Worm (Caenorhabditis elegans) whole organism, L4/young adult: ENCODE results near the gene sel-1.

Experiments used
- W03F9.2 ChIP-seq: fragments of 150-350 bp; optimal IDR thresholded peaks from 2 replicates; lab custom pipeline; 2014; ENCODE audit warnings: missing biosample characterization, missing genetic modification characterization
- dao-5 ChIP-seq: sonication (generic microtip); optimal IDR thresholded peaks from 2 replicates; lab custom pipeline; 2016; ENCODE audit warnings: missing genotype, missing genetic modification characterization, moderate library complexity, missing compliant biosample characterization
- him-1 ChIP-seq: sonication (generic microtip); optimal IDR thresholded peaks from 2 replicates; lab custom pipeline; 2016; ENCODE audit warnings: missing genotype, missing genetic modification reagents, missing genetic modification characterization, missing compliant biosample characterization

sel-1 gene

DNA sequence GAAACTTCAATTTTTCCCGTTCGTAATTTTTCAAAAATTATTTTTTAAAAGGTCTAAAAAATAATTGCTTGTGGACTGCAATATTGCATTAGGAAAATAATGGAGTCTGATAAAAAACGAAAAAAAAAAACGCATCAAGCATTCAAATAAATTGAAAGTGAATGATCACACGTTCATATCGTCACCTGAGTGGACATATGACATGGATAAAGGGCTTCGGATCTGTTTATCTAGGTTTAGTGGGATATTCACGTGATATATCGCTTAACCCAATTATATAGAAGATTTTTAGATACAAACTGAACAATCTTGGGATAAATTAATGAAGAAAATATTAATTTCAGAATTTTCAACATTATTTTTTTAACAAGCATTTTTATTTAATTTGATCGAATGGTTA, 9.8 kb upstream of the sel-1 start:
- no peak for TF ChIP-seq him-1 (tag; lab: Kevin White, UChicago)
- no peak for TF ChIP-seq W03F9.2 (tag; lab: Kevin White, UChicago)
- no peak for TF ChIP-seq dao-5 (tag; lab: Kevin White, UChicago)

DNA sequence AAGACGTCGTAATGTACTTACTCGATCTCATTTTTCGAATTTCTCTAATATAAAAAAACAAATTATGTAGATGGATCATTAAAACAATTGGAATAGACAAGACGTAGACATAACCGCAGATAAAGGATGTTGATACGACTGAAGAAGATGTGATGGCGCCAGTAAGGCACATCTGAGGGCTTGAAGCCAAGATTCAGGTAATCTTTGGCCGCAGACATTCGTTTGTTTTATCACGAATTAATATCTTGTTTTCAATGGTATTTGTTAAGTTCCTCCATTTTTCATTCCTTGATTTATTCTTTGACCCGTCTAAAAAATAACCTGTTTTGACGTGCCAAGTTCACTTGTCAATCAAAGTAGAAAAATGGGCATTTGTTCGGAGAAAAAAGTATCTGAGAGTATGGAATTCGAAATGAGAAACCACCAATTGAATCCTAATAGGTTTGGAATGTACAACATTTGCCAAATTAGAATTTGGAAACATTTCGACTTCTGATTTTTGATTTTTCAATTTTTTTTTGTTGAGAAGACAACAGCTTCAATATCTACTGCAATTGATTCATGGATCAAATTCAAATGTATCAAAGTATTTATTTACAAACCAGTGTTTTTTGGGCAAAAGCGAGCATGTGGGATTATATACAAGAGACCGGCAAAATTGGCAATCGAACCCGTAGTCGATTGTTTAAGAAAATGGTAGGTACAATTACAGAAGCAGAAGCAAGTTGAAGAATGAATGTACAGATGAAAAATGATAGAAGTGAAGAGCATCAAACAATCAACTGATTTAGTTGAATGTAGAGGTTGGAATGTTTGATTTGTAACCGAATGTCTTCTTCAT, 8.7 kb upstream of the sel-1 start:
- no peak for TF ChIP-seq dao-5 (tag; lab: Kevin White, UChicago)

DNA sequence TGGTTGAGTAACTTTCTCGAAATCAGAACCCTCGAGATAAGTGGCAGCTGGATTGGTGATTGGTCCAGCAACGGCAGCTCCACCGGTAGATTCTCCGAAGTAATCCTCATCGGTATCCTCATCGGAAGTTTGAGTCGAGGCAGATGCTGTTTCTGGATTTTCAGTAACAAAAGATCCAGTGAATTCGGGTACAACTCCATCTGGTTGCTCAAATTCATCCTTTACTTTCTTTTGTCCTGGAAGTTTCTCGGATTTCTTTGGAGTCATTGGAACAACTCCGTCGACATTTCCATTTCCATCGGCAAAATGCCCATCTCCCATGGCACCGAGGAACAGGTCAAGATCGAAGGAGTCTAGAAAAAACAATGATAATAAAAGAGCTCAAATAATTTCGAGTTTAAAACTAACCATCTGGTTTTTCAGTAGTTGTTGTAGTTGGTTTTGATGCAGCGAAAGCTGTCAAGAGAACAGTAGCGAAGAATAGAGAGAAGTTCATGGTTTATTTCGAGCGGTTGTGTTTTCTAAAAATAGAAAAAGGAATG, 7.8 kb upstream of the sel-1 start, which contains the start of gene F45D3.4:
F45D3.4 (minus strand) TSS at position 521 of the 542 bp plus-strand sequence.
- no peak for TF ChIP-seq him-1 (tag; lab: Kevin White, UChicago)
- TF ChIP-seq W03F9.2 (tag; lab: Kevin White, UChicago): no peak
- no peak for TF ChIP-seq dao-5 (tag; lab: Kevin White, UChicago)

DNA sequence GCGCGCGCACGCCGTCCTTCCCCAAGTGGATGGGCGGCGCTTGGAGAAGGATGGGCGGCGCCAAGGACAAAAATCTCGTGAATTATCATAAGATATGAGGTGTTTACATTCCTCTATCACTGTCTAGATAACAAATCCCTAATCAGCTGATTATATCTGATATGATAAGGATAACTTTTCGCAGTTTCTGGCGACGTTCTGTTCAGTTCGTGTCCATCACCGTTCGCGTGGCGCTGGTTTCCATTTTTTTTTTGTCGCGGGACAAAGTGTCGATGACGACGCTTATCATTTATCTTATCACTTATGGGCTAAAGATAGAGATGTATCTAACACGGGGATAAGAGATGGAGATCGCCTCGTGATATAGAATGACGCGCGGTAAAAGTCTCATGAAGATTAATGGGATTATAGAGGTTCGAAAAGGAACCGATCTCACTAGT, 7.2 kb upstream of the sel-1 start:
- no peak for TF ChIP-seq W03F9.2 (tag; lab: Kevin White, UChicago)

DNA sequence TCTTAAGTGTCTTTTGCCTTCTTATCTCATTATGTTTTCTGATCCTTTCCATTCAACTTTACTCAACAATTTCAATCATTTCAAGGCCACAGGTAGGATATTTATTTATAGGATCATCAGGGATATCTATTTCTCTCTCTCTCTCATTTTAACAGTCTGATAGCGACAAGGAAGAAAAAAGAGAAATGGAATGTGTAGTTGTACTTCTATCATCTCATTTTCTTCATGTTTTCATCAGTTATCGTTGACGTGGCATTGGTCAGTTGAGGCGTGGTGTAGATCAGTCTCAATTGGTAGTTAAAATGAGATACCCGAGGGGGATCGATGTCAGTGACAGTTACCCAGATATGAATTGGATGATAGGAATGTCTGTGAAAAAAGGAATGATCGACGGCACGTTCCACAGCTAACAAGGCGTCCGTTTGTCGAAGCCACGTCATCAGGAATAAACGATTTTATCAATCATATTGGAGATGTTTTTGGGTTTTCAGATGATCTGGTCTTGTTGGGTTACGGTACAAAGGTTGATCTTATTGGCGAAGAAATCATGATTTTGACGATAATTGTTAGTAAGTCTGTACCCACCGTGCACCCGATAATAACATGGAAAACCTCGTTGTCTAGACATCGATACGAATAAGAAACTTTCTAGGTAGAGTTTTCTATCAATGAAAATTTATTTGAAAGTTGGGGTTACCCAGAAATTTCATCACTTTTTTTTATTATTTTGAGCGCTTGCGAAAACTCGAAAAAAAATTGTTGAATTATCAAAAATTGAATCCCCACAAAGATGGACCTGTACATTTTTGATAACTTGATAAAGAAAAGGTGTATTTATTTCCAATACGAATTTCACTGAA, 6.1 kb upstream of the sel-1 start:
- no peak for TF ChIP-seq dao-5 (tag; lab: Kevin White, UChicago)
- TF ChIP-seq him-1 (tag; lab: Kevin White, UChicago): no peak
- TF ChIP-seq W03F9.2 (tag; lab: Kevin White, UChicago): no peak

DNA sequence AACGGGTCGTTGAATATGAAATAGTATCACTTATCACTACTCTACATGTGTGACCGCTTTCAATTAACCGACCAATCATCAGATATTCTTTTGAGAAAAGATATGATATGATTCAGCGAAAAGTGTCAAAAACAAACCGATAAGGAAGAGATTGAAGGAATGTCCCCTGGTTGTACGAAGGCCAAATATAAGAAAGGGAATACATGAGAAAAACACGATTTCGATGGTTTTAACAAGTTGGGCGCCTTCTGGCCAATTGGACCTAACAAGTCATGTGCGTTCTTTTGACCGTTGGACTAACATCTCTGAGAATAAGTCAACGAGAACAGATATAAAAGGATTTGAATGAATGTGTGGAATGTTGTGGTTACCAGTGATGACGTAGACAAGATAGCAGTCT, 4.7 kb upstream of the sel-1 start:
- TF ChIP-seq him-1 (tag; lab: Kevin White, UChicago): no peak
- no peak for TF ChIP-seq W03F9.2 (tag; lab: Kevin White, UChicago)
- no peak for TF ChIP-seq dao-5 (tag; lab: Kevin White, UChicago)

ce11 chrV:12556904-12557303, 3.6 kb upstream of the sel-1 start:
- TF ChIP-seq him-1 (tag; lab: Kevin White, UChicago) (no peak), dao-5 (tag; lab: Kevin White, UChicago) (no peak), W03F9.2 (tag; lab: Kevin White, UChicago) (no peak)

ce11 chrV:12563187-12563586, 2.7 kb downstream of the sel-1 start, which contains the start of gene mrps-5:
Gene mrps-5, plus strand, starts transcription at chrV:12563487.
- no peak for TF ChIP-seq W03F9.2 (tag; lab: Kevin White, UChicago)
- no peak for TF ChIP-seq dao-5 (tag; lab: Kevin White, UChicago)
- TF ChIP-seq him-1 (tag; lab: Kevin White, UChicago): no peak

DNA sequence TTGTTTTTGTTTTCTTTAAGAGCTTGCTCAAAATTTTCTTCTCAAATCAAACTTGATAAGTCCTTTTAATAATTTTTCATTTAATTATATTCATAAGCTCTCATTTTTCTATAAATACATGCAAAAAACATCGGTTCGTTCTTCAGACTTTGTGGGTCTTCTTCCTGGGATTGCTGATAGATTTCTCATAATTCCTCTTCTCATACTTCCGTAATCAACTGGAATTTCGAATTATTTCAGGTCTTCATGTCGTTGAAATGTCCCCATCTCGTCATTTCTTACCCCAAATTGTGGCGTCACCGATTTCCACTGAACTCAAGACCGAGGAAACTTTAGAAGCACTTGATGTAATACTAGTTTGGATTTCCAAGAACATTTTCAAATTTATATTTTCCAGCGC, 4.4 kb downstream of the sel-1 start:
- no peak for TF ChIP-seq W03F9.2 (tag; lab: Kevin White, UChicago)
- no peak for TF ChIP-seq dao-5 (tag; lab: Kevin White, UChicago)

DNA sequence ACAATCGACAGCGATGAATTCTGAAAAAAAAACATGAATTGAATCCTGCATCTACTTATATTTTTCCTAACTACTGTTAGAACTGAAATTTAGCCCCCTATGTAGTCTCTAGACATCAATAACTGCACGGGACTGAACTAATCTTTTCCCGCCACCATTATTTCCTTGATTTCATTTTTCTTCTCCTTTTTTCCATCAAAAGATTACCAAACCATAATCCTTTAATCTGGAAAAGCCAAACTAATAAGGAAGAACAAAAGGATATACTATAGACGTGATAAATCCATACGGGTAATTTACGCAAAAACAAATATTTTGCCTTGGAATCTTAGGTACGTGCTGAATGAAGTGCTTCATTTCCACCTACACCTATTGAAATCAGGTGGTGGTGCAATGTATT, 6.8 kb downstream of the sel-1 start:
- no peak for TF ChIP-seq W03F9.2 (tag; lab: Kevin White, UChicago)
- no peak for TF ChIP-seq dao-5 (tag; lab: Kevin White, UChicago)
- no peak for TF ChIP-seq him-1 (tag; lab: Kevin White, UChicago)

DNA sequence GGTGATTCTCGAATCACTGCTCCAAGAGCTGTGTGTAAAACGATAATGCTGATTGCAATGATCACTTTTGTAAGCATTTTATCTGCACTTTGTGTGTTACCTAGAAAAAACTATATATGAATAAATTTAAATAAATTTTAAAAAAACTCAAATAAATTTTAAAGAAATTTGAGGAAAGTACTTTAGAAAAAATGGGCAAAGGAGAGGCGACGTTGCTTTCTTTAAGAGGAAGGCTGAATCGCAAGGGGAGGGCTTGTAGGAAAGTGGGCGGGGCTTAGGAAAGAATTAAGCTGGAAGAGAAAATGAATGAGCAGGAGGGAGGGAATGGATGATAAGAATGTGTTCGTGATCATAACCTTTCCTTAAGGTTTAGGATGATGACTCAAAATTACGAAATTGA, 7.3 kb downstream of the sel-1 start, which contains the start of gene E02A10.4:
E02A10.4 (minus strand) TSS at position 101 of the 400 bp plus-strand sequence.
- TF ChIP-seq him-1 (tag; lab: Kevin White, UChicago): no peak
- no peak for TF ChIP-seq W03F9.2 (tag; lab: Kevin White, UChicago)
- TF ChIP-seq dao-5 (tag; lab: Kevin White, UChicago): no peak

DNA sequence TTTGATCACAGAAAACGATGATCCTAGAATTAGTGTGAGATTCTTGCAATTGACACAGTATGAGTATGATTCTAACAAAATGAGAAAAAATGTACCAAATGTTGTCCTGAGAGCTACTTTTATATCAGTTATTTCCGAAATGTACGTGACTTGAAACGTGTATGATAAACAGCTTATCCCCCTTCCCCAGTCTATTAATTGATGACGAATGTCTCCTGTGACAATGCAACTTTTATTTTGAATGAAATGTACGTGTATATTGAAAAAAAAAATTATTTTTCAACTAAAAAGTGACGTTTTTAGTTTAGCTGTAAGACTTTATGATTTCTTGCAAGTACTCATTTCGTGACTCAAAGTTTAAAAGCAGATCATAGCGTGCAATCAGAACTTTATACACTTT, 9.7 kb downstream of the sel-1 start:
- no peak for TF ChIP-seq W03F9.2 (tag; lab: Kevin White, UChicago)

DNA sequence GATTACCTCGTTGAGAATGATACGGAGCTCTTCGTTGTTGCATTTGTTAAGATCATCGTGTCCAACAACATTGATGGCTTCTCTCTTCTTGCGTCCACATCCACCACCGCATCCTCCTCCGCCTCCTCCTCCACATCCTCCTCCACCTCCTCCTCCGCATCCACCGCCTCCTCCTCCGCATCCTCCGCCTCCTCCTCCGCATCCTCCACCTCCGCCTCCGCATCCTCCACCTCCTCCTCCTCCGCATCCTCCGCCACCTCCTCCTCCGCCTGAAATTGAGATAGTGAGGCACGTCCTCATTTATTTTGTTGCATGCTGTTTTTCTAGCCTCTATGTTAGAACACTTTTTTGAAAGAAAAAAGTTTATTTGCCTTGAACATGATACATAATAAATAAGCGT, 15.3 kb downstream of the sel-1 start:
- no peak for TF ChIP-seq him-1 (tag; lab: Kevin White, UChicago)
- TF ChIP-seq W03F9.2 (tag; lab: Kevin White, UChicago): no peak
- no peak for TF ChIP-seq dao-5 (tag; lab: Kevin White, UChicago)
